Fruit fly (Drosophila melanogaster) whole organism, embryonic: Measurements from ENCODE around the gene CG31650.

Experiments used
- ATbp ChIP-seq: fragments of 200-800 bp; sonication (Bioruptor generic); optimal IDR thresholded peaks from 2 replicates; lab custom pipeline; 2017; ENCODE audit warnings: missing biosample characterization, mild to moderate bottlenecking, missing genetic modification characterization, missing genetic modification reagents
- Adf1 ChIP-seq: fragments of 200-800 bp; sonication (Bioruptor generic); IDR thresholded peaks from 2 replicates; pipeline ENCODE4 v1.3.6; 2022; ENCODE audit warnings: missing biosample characterization, missing genetic modification characterization
- Antp ChIP-seq: fragments of 200-800 bp; sonication (Bioruptor generic); optimal IDR thresholded peaks from 3 replicates; lab custom pipeline; 2016; ENCODE audit warnings: missing biosample characterization, missing genetic modification characterization
- CG11456 ChIP-seq: fragments of 200-800 bp; sonication (Bioruptor generic); IDR thresholded peaks from 3 replicates; pipeline ENCODE4 v1.3.6; 2022; ENCODE audit warnings: missing biosample characterization, missing genetic modification characterization
- CG12071 ChIP-seq: fragments of 200-800 bp; sonication (Bioruptor generic); optimal IDR thresholded peaks from 3 replicates; lab custom pipeline; 2018; ENCODE audit warnings: missing biosample characterization, mild to moderate bottlenecking, missing genetic modification characterization
- CG14050 ChIP-seq: fragments of 200-800 bp; sonication (Bioruptor generic); IDR thresholded peaks from 3 replicates; pipeline ENCODE4 v1.3.6; 2022; ENCODE audit warnings: missing biosample characterization, missing genetic modification characterization
- CG14965 ChIP-seq: fragments of 200-800 bp; sonication (Bioruptor generic); optimal IDR thresholded peaks from 2 replicates; lab custom pipeline; 2016; ENCODE audit warnings: missing biosample characterization, missing genetic modification characterization, borderline replicate concordance
- CG17328 ChIP-seq: fragments of 200-800 bp; sonication (Bioruptor generic); IDR thresholded peaks from 2 replicates; pipeline ENCODE4 v1.3.6; 2022; ENCODE audit warnings: missing biosample characterization, missing genetic modification characterization
- CG1832 ChIP-seq: fragments of 200-800 bp; sonication (Bioruptor generic); optimal IDR thresholded peaks from 2 replicates; lab custom pipeline; 2017; ENCODE audit warnings: missing biosample characterization, mild to moderate bottlenecking, missing genetic modification characterization, inconsistent platforms
- CG3281 ChIP-seq: fragments of 200-800 bp; sonication (Bioruptor generic); optimal IDR thresholded peaks from 3 replicates; lab custom pipeline; 2017; ENCODE audit warnings: missing biosample characterization, mild to moderate bottlenecking, missing genetic modification characterization
- CG4707 ChIP-seq: fragments of 200-800 bp; sonication (Bioruptor generic); optimal IDR thresholded peaks from 2 replicates; lab custom pipeline; 2018; ENCODE audit warnings: missing biosample characterization, mild to moderate bottlenecking, missing genetic modification characterization, moderate library complexity
- CG7372 ChIP-seq: fragments of 200-800 bp; sonication (Bioruptor generic); IDR thresholded peaks from 2 replicates; pipeline ENCODE4 v1.3.6; 2022; ENCODE audit warnings: missing biosample characterization, missing genetic modification characterization
- CG7839 ChIP-seq: fragments of 200-800 bp; sonication (Bioruptor generic); optimal IDR thresholded peaks from 3 replicates; lab custom pipeline; 2018; ENCODE audit warnings: missing biosample characterization, mild to moderate bottlenecking, missing genetic modification characterization, moderate library complexity
- CHES-1-like ChIP-seq: fragments of 200-800 bp; sonication (Bioruptor generic); optimal IDR thresholded peaks from 2 replicates; lab custom pipeline; 2016; ENCODE audit warnings: missing biosample characterization, missing genetic modification characterization
- CrebB ChIP-seq: fragments of 200-800 bp; sonication (Bioruptor generic); optimal IDR thresholded peaks from 3 replicates; lab custom pipeline; 2018; ENCODE audit warnings: missing biosample characterization, mild to moderate bottlenecking, missing genetic modification characterization
- H2.0 ChIP-seq: fragments of 200-800 bp; sonication (Bioruptor generic); IDR thresholded peaks from 2 replicates; pipeline ENCODE4 v1.3.6; 2022; ENCODE audit warnings: missing biosample characterization, missing genetic modification characterization
- MESR4 ChIP-seq: fragments of 200-800 bp; sonication (Bioruptor generic); optimal IDR thresholded peaks from 2 replicates; lab custom pipeline; 2018; ENCODE audit warnings: missing biosample characterization, mild to moderate bottlenecking, missing genetic modification characterization, moderate library complexity
- Max ChIP-seq: fragments of 200-800 bp; sonication (Bioruptor generic); optimal IDR thresholded peaks from 2 replicates; lab custom pipeline; 2016; ENCODE audit warnings: missing biosample characterization, mild to moderate bottlenecking, missing genetic modification characterization
- Mes4 ChIP-seq: fragments of 200-800 bp; sonication (Bioruptor generic); optimal IDR thresholded peaks from 2 replicates; lab custom pipeline; 2016; ENCODE audit warnings: missing biosample characterization, missing genetic modification characterization
- NK7.1 ChIP-seq: fragments of 200-800 bp; sonication (Bioruptor generic); optimal IDR thresholded peaks from 3 replicates; lab custom pipeline; 2016; ENCODE audit warnings: missing biosample characterization, missing genetic modification characterization
- Pdp1 ChIP-seq, 2 experiments: fragments of 200-800 bp; sonication (Bioruptor generic); optimal IDR thresholded peaks; 3 replicates each; lab custom pipeline; 2016; ENCODE audit warnings: missing biosample characterization in 2 of 2, missing genetic modification characterization in 2 of 2, mild to moderate bottlenecking in 1 of 2, moderate library complexity in 1 of 2
- Ptx1 ChIP-seq: fragments of 200-800 bp; sonication (Bioruptor generic); IDR thresholded peaks from 2 replicates; pipeline ENCODE4 v1.3.6; 2022; ENCODE audit warnings: missing biosample characterization, missing genetic modification characterization
- Sox100B ChIP-seq: fragments of 200-800 bp; sonication (Bioruptor generic); optimal IDR thresholded peaks from 3 replicates; lab custom pipeline; 2018; ENCODE audit warnings: missing biosample characterization, mild to moderate bottlenecking, missing genetic modification characterization
- Sry-δ ChIP-seq: fragments of 200-800 bp; sonication (Bioruptor generic); optimal IDR thresholded peaks from 2 replicates; lab custom pipeline; 2016; ENCODE audit warnings: missing biosample characterization, missing genetic modification characterization
- Vsx1 ChIP-seq: fragments of 200-800 bp; sonication (Bioruptor generic); optimal IDR thresholded peaks from 2 replicates; lab custom pipeline; 2017; ENCODE audit warnings: missing biosample characterization, mild to moderate bottlenecking, missing genetic modification characterization, missing genetic modification reagents
- abd-A ChIP-seq: fragments of 200-800 bp; sonication (Bioruptor generic); optimal IDR thresholded peaks from 3 replicates; lab custom pipeline; 2019; ENCODE audit warnings: missing biosample characterization, mild to moderate bottlenecking, missing genetic modification characterization, moderate library complexity
- ap ChIP-seq: fragments of 200-800 bp; sonication (Bioruptor generic); IDR thresholded peaks from 2 replicates; pipeline ENCODE4 v1.3.6; 2022; ENCODE audit warnings: missing biosample characterization, missing genetic modification characterization
- ato ChIP-seq: fragments of 200-800 bp; sonication (Bioruptor generic); IDR thresholded peaks from 2 replicates; pipeline ENCODE4 v1.3.6; 2022; ENCODE audit warnings: missing biosample characterization, missing genetic modification characterization; ENCODE audit not compliant: partially characterized antibody
- az2 ChIP-seq: fragments of 200-800 bp; sonication (Bioruptor generic); optimal IDR thresholded peaks from 3 replicates; lab custom pipeline; 2016; ENCODE audit warnings: missing biosample characterization, missing genetic modification characterization
- croc ChIP-seq: fragments of 200-800 bp; sonication (Bioruptor generic); conservative IDR thresholded peaks from 3 replicates; pipeline ENCODE4 v1.3.6; 2022; ENCODE audit warnings: missing biosample characterization, missing genetic modification characterization
- danr ChIP-seq: fragments of 200-800 bp; sonication (Bioruptor generic); IDR thresholded peaks from 2 replicates; pipeline ENCODE4 v1.3.6; 2022; ENCODE audit warnings: missing biosample characterization, missing genetic modification characterization
- dmrt99B ChIP-seq: fragments of 200-800 bp; sonication (Bioruptor generic); optimal IDR thresholded peaks from 2 replicates; lab custom pipeline; 2018; ENCODE audit warnings: missing biosample characterization, mild to moderate bottlenecking, missing genetic modification characterization, moderate library complexity
- ewg ChIP-seq: fragments of 200-800 bp; sonication (Bioruptor generic); optimal IDR thresholded peaks from 3 replicates; lab custom pipeline; 2017; ENCODE audit warnings: mild to moderate bottlenecking, missing biosample characterization, missing genetic modification reagents, missing genetic modification characterization
- fd102C ChIP-seq: fragments of 200-800 bp; sonication (Bioruptor generic); optimal IDR thresholded peaks from 2 replicates; lab custom pipeline; 2018; ENCODE audit warnings: missing biosample characterization, mild to moderate bottlenecking, missing genetic modification characterization, moderate library complexity
- fd3F ChIP-seq: fragments of 200-800 bp; sonication (Bioruptor generic); optimal IDR thresholded peaks from 2 replicates; lab custom pipeline; 2018; ENCODE audit warnings: missing biosample characterization, mild to moderate bottlenecking, missing genetic modification characterization, moderate library complexity
- ftz-f1 ChIP-seq: fragments of 200-800 bp; sonication (Bioruptor generic); optimal IDR thresholded peaks from 2 replicates; lab custom pipeline; 2016; ENCODE audit warnings: missing biosample characterization, missing genetic modification characterization
- hb ChIP-seq: fragments of 200-800 bp; sonication (Bioruptor generic); IDR thresholded peaks from 3 replicates; pipeline ENCODE4 v1.3.6; 2022; ENCODE audit warnings: missing biosample characterization, missing genetic modification characterization; ENCODE audit not compliant: partially characterized antibody
- lab ChIP-seq: fragments of 200-800 bp; sonication (Bioruptor generic); optimal IDR thresholded peaks from 3 replicates; lab custom pipeline; 2017; ENCODE audit warnings: missing biosample characterization, missing genetic modification characterization, mild to moderate bottlenecking, moderate library complexity, missing genetic modification reagents
- nmo ChIP-seq: fragments of 200-800 bp; sonication (Bioruptor generic); optimal IDR thresholded peaks from 2 replicates; lab custom pipeline; 2018; ENCODE audit warnings: missing biosample characterization, mild to moderate bottlenecking, missing genetic modification characterization, moderate library complexity
- pum ChIP-seq: fragments of 200-800 bp; sonication (Bioruptor generic); optimal IDR thresholded peaks from 2 replicates; lab custom pipeline; 2016; ENCODE audit warnings: missing biosample characterization, missing genetic modification characterization
- salm ChIP-seq: fragments of 200-800 bp; sonication (Bioruptor generic); optimal IDR thresholded peaks from 2 replicates; lab custom pipeline; 2018; ENCODE audit warnings: missing biosample characterization, mild to moderate bottlenecking, missing genetic modification characterization
- sd ChIP-seq: fragments of 200-800 bp; sonication (Bioruptor generic); optimal IDR thresholded peaks from 3 replicates; lab custom pipeline; 2018; ENCODE audit warnings: missing biosample characterization, mild to moderate bottlenecking, missing genetic modification characterization, moderate library complexity
- seq ChIP-seq: fragments of 200-800 bp; sonication (Bioruptor generic); IDR thresholded peaks from 2 replicates; pipeline ENCODE4 v1.3.6; 2022; ENCODE audit warnings: missing biosample characterization, missing genetic modification characterization
- so ChIP-seq: fragments of 200-800 bp; sonication (Bioruptor generic); IDR thresholded peaks from 3 replicates; pipeline ENCODE4 v1.3.6; 2022; ENCODE audit warnings: missing biosample characterization, missing genetic modification characterization
- sr ChIP-seq: fragments of 200-800 bp; sonication (Bioruptor generic); IDR thresholded peaks from 3 replicates; pipeline ENCODE4 v1.3.6; 2022; ENCODE audit warnings: missing biosample characterization, missing genetic modification characterization
- tio ChIP-seq: fragments of 200-800 bp; sonication (Bioruptor generic); optimal IDR thresholded peaks from 2 replicates; lab custom pipeline; 2017; ENCODE audit warnings: missing biosample characterization, missing genetic modification characterization, inconsistent platforms
- tll ChIP-seq, 2 experiments: fragments of 200-800 bp in 1 of 2; fragments of >200 bp in 1 of 2; sonication (Bioruptor generic) in 1 of 2; optimal IDR thresholded peaks; 2 replicates each; lab custom pipeline; 2017 to 2019; ENCODE audit warnings: missing biosample characterization in 2 of 2, missing genetic modification characterization in 2 of 2, mild to moderate bottlenecking in 1 of 2, moderate library complexity in 1 of 2
- twi ChIP-seq: fragments of 200-800 bp; optimal IDR thresholded peaks from 2 replicates; lab custom pipeline; 2019; ENCODE audit warnings: missing biosample characterization, mild to moderate bottlenecking, missing genetic modification characterization, moderate library complexity
- tx ChIP-seq: fragments of 200-800 bp; sonication (Bioruptor generic); optimal IDR thresholded peaks from 2 replicates; lab custom pipeline; 2016; ENCODE audit warnings: missing biosample characterization, missing genetic modification characterization

Gene CG31650

dm6 chr2L:5000919-5001581, 43.5 kb downstream of the CG31650 start (continued):
- TF ChIP-seq CHES-1-like (no peak), CG12071 (no peak), CG7372 (no peak), ap (GFP tag; lab: Robert Waterston, UW) (peak; percentile 53; the same call in 1 of the 2 replicates), ato (GFP tag; lab: Robert Waterston, UW) (no peak), lab (no peak), salm (no peak), CG7839 (tag; lab: Kevin White, UChicago) (no peak), Mes4 (GFP tag; lab: Kevin White, UChicago) (no peak), CG3281 (GFP tag; lab: Kevin White, UChicago) (no peak), tio (GFP tag; lab: Kevin White, UChicago) (no peak), CG11456 (peak; percentile 68; the same call in 2 of the 3 replicates), fd102C (GFP tag; lab: Kevin White, UChicago) (no peak), hb (no peak), Sox100B (GFP tag; lab: Kevin White, UChicago) (no peak), ewg (no peak), pum (GFP tag; lab: Kevin White, UChicago) (no peak), Max (no peak), danr (GFP tag; lab: Robert Waterston, UW) (no peak), MESR4 (GFP tag; lab: Kevin White, UChicago) (no peak), Ptx1 (no peak), ATbp (GFP tag; lab: Kevin White, UChicago) (no peak), Sry-δ (GFP tag; lab: Kevin White, UChicago) (no peak), sr (GFP tag; lab: Robert Waterston, UW) (0 out of 3 replicates have a peak, but pooled peaks have one; percentile 7), NK7.1 (no peak), abd-A (tag; lab: Kevin White, UChicago) (peak; percentile 91), ftz-f1 (GFP tag; lab: Kevin White, UChicago) (peak; percentile 100), CG14965 (GFP tag; lab: Kevin White, UChicago) (no peak), CG4707 (GFP tag; lab: Kevin White, UChicago) (no peak), Pdp1 (GFP tag; optimal IDR thresholded peaks at IDR 0.05; lab: Kevin White, UChicago) (no peak), nmo (GFP tag; lab: Kevin White, UChicago) (peak; percentile 2), H2.0 (peak; percentile 65; the same call in 1 of the 2 replicates), az2 (GFP tag; lab: Kevin White, UChicago) (no peak), fd3F (GFP tag; lab: Kevin White, UChicago) (no peak), Vsx1 (no peak), so (GFP tag; lab: Robert Waterston, UW) (no peak; the same call in 2 of the 3 replicates), CG17328 (peak; percentile 64), twi (no peak), seq (GFP tag; lab: Robert Waterston, UW) (no peak), dmrt99B (no peak), Adf1 (GFP tag; lab: Robert Waterston, UW) (peak; percentile 52; the same call in 1 of the 2 replicates), CG1832 (GFP tag; lab: Kevin White, UChicago) (peak; percentile 50), CrebB (tag; lab: Kevin White, UChicago) (no peak), CG14050 (GFP tag; lab: Robert Waterston, UW) (peak; percentile 19; the same call in 2 of the 3 replicates), Antp (GFP tag; lab: Kevin White, UChicago) (peak; percentile 48), sd (tag; lab: Kevin White, UChicago) (peak; percentile 75), tll (GFP tag; optimal IDR thresholded peaks at IDR 0.05; lab: Kevin White, UChicago) (no peak), croc (peak; percentile 12; the same call in 2 of the 3 replicates), tx (no peak)
